Fruit fly (Drosophila melanogaster) whole organism, prepupa: ENCODE measurements around the gene LpR2.

Source experiments
- CG10631 ChIP-seq: fragments of 200-800 bp; sonication (Bioruptor generic); optimal IDR thresholded peaks from 2 replicates; lab custom pipeline; 2016; ENCODE audit warnings: missing biosample characterization, missing genetic modification characterization
- CG10669 ChIP-seq: fragments of 200-800 bp; sonication (Bioruptor generic); optimal IDR thresholded peaks from 3 replicates; lab custom pipeline; 2018; ENCODE audit warnings: missing biosample characterization, mild to moderate bottlenecking, missing genetic modification characterization, moderate library complexity
- CG11294 ChIP-seq: fragments of 200-800 bp; sonication (Bioruptor generic); IDR thresholded peaks from 2 replicates; pipeline ENCODE4 v1.3.6; 2022; ENCODE audit warnings: missing biosample characterization, missing genetic modification characterization
- CG11902 ChIP-seq: fragments of 200-800 bp; sonication (Bioruptor generic); optimal IDR thresholded peaks from 3 replicates; lab custom pipeline; 2016; ENCODE audit warnings: missing biosample characterization, missing genetic modification characterization
- CG15336 ChIP-seq: fragments of 200-800 bp; sonication (Bioruptor generic); IDR thresholded peaks from 2 replicates; pipeline ENCODE4 v1.3.6; 2022; ENCODE audit warnings: missing biosample characterization, missing genetic modification characterization
- CG1621 ChIP-seq: fragments of 200-800 bp; sonication (Bioruptor generic); optimal IDR thresholded peaks from 3 replicates; lab custom pipeline; 2018; ENCODE audit warnings: missing biosample characterization, mild to moderate bottlenecking, missing genetic modification characterization
- CG16779 ChIP-seq: fragments of 200-800 bp; sonication (Bioruptor generic); optimal IDR thresholded peaks from 3 replicates; lab custom pipeline; 2017; ENCODE audit warnings: missing biosample characterization, mild to moderate bottlenecking, missing genetic modification characterization
- CG31627 ChIP-seq: fragments of 200-800 bp; sonication (Bioruptor generic); optimal IDR thresholded peaks from 3 replicates; lab custom pipeline; 2016; ENCODE audit warnings: missing biosample characterization, missing genetic modification characterization
- CG32006 ChIP-seq: fragments of 200-800 bp; sonication (Bioruptor generic); optimal IDR thresholded peaks from 3 replicates; lab custom pipeline; 2017; ENCODE audit warnings: missing biosample characterization, mild to moderate bottlenecking, missing genetic modification characterization
- CG34406 ChIP-seq: fragments of 200-800 bp; sonication (Bioruptor generic); optimal IDR thresholded peaks from 3 replicates; lab custom pipeline; 2016; ENCODE audit warnings: missing biosample characterization, missing genetic modification characterization
- CG3919 ChIP-seq: fragments of 200-800 bp; sonication (Bioruptor generic); optimal IDR thresholded peaks from 3 replicates; lab custom pipeline; 2016; ENCODE audit warnings: missing biosample characterization, missing genetic modification characterization
- CG6163 ChIP-seq: fragments of 200-800 bp; sonication (Bioruptor generic); IDR thresholded peaks from 3 replicates; pipeline ENCODE4 v1.3.6; 2022; ENCODE audit warnings: missing biosample characterization, missing genetic modification characterization
- CG6792 ChIP-seq: fragments of 200-800 bp; sonication (Bioruptor generic); optimal IDR thresholded peaks from 3 replicates; lab custom pipeline; 2016; ENCODE audit warnings: missing biosample characterization, missing genetic modification characterization
- CG6808 ChIP-seq: fragments of 200-800 bp; sonication (Bioruptor generic); optimal IDR thresholded peaks from 3 replicates; lab custom pipeline; 2017; ENCODE audit warnings: missing biosample characterization, missing genetic modification characterization, mild to moderate bottlenecking, moderate library complexity, missing genetic modification reagents
- CG6854 ChIP-seq: fragments of 200-800 bp; sonication (Bioruptor generic); optimal IDR thresholded peaks from 2 replicates; lab custom pipeline; 2017; ENCODE audit warnings: missing biosample characterization, mild to moderate bottlenecking, missing genetic modification characterization
- CG7368 ChIP-seq: fragments of 200-800 bp; sonication (Bioruptor generic); optimal IDR thresholded peaks from 3 replicates; lab custom pipeline; 2016; ENCODE audit warnings: missing biosample characterization, missing genetic modification characterization
- CG8119 ChIP-seq: fragments of 200-800 bp; sonication (Bioruptor generic); IDR thresholded peaks from 3 replicates; pipeline ENCODE4 v1.3.6; 2022; ENCODE audit warnings: missing biosample characterization, missing genetic modification characterization
- CG8632 ChIP-seq: fragments of 200-800 bp; sonication (Bioruptor generic); optimal IDR thresholded peaks from 3 replicates; lab custom pipeline; 2016; ENCODE audit warnings: missing biosample characterization, missing genetic modification characterization
- Eip78C ChIP-seq: fragments of 200-800 bp; sonication (Bioruptor generic); peaks from one replicate; lab custom pipeline; 2016; ENCODE audit warnings: missing biosample characterization, missing genetic modification characterization
- Ets96B ChIP-seq: fragments of 200-800 bp; optimal IDR thresholded peaks from 2 replicates; lab custom pipeline; 2019; ENCODE audit warnings: missing biosample characterization, mild to moderate bottlenecking, missing genetic modification characterization, moderate library complexity
- Hr38 ChIP-seq: sonication (Bioruptor generic); optimal IDR thresholded peaks from 2 replicates; lab custom pipeline; 2016; ENCODE audit warnings: missing biosample characterization, missing genetic modification characterization
- Hr39 ChIP-seq: fragments of 200-800 bp; sonication (Bioruptor generic); optimal IDR thresholded peaks from 2 replicates; lab custom pipeline; 2016; ENCODE audit warnings: missing biosample characterization, missing genetic modification characterization
- Hr4 ChIP-seq: fragments of 200-800 bp; sonication (Bioruptor generic); optimal IDR thresholded peaks from 3 replicates; lab custom pipeline; 2016; ENCODE audit warnings: missing biosample characterization, missing genetic modification characterization
- Lpt ChIP-seq: fragments of 200-800 bp; sonication (Bioruptor generic); optimal IDR thresholded peaks from 3 replicates; lab custom pipeline; 2016; ENCODE audit warnings: missing biosample characterization, missing genetic modification characterization
- OdsH ChIP-seq: fragments of 200-800 bp; sonication (Bioruptor generic); optimal IDR thresholded peaks from 3 replicates; lab custom pipeline; 2016; ENCODE audit warnings: missing biosample characterization, missing genetic modification characterization
- Smox ChIP-seq: fragments of 200-800 bp; sonication (Bioruptor generic); optimal IDR thresholded peaks from 3 replicates; lab custom pipeline; 2016; ENCODE audit warnings: missing biosample characterization, missing genetic modification characterization
- Sox102F ChIP-seq: fragments of 200-800 bp; sonication (Bioruptor generic); optimal IDR thresholded peaks from 2 replicates; lab custom pipeline; 2016; ENCODE audit warnings: missing biosample characterization, mild to moderate bottlenecking, missing genetic modification characterization
- achi ChIP-seq: fragments of 200-800 bp; sonication (Bioruptor generic); optimal IDR thresholded peaks from 3 replicates; lab custom pipeline; 2016; ENCODE audit warnings: missing biosample characterization, missing genetic modification characterization
- acj6 ChIP-seq: fragments of 200-800 bp; sonication (Bioruptor generic); optimal IDR thresholded peaks from 3 replicates; lab custom pipeline; 2016; ENCODE audit warnings: missing biosample characterization, missing genetic modification characterization
- cyc ChIP-seq: fragments of 200-800 bp; sonication (Bioruptor generic); optimal IDR thresholded peaks from 3 replicates; lab custom pipeline; 2016; ENCODE audit warnings: missing biosample characterization, missing genetic modification characterization
- dac ChIP-seq: fragments of 200-800 bp; sonication (Bioruptor generic); optimal IDR thresholded peaks from 2 replicates; lab custom pipeline; 2017; ENCODE audit warnings: missing biosample characterization, mild to moderate bottlenecking, missing genetic modification characterization
- dsx ChIP-seq: fragments of 200-800 bp; optimal IDR thresholded peaks from 3 replicates; lab custom pipeline; 2019; ENCODE audit warnings: missing biosample characterization, mild to moderate bottlenecking, missing genetic modification characterization, moderate library complexity; ENCODE audit not compliant: poor library complexity, severe bottlenecking
- eg ChIP-seq: fragments of 200-800 bp; sonication (Bioruptor generic); IDR thresholded peaks from 3 replicates; pipeline ENCODE4 v1.3.6; 2022; ENCODE audit warnings: missing biosample characterization, missing genetic modification characterization
- fkh ChIP-seq: fragments of 200-800 bp; sonication (Bioruptor generic); optimal IDR thresholded peaks from 3 replicates; lab custom pipeline; 2017; ENCODE audit warnings: missing biosample characterization, mild to moderate bottlenecking, missing genetic modification characterization, moderate library complexity
- lz ChIP-seq: fragments of 200-800 bp; sonication (Bioruptor generic); optimal IDR thresholded peaks from 3 replicates; lab custom pipeline; 2016; ENCODE audit warnings: missing biosample characterization, missing genetic modification characterization
- ss ChIP-seq, 2 experiments: fragments of 200-800 bp; sonication (Bioruptor generic); optimal IDR thresholded peaks; 2 replicates in 1 of 2; 3 replicates in 1 of 2; lab custom pipeline; 2017 to 2018; ENCODE audit warnings: mild to moderate bottlenecking in 2 of 2, missing biosample characterization in 2 of 2, missing genetic modification characterization in 2 of 2, moderate library complexity in 1 of 2
- svp ChIP-seq: fragments of 200-800 bp; sonication (Bioruptor generic); peaks from one replicate; lab custom pipeline; 2016; ENCODE audit warnings: missing biosample characterization, missing genetic modification characterization
- topi ChIP-seq: fragments of 200-800 bp; sonication (Bioruptor generic); optimal IDR thresholded peaks from 3 replicates; lab custom pipeline; 2016; ENCODE audit warnings: missing biosample characterization, missing genetic modification characterization
- vri ChIP-seq: fragments of 200-800 bp; sonication (Bioruptor generic); optimal IDR thresholded peaks from 3 replicates; lab custom pipeline; 2016; ENCODE audit warnings: missing biosample characterization, mild to moderate bottlenecking, missing genetic modification characterization

LpR2 gene

dm6 chr3R:25660985-25661530 lies 79.2 kb downstream of the LpR2 start, which contains the start of gene Tnks:
TSS of gene Tnks (minus strand) at chr3R:25661286.
- TF ChIP-seq Sox102F (GFP tag; lab: Kevin White, UChicago) = peak; percentile 8
- TF ChIP-seq CG10669 = no peak
- peak; percentile 33 for TF ChIP-seq CG10631
- peak; percentile 30; the same call in 1 of the 3 replicates for TF ChIP-seq CG6163 (GFP tag; lab: Robert Waterston, UW)
- no peak for TF ChIP-seq achi (GFP tag; lab: Kevin White, UChicago)
- no peak for TF ChIP-seq cyc (GFP tag; lab: Kevin White, UChicago)
- TF ChIP-seq CG11294 (GFP tag; lab: Robert Waterston, UW) = no peak
- TF ChIP-seq Hr39 (GFP tag; lab: Kevin White, UChicago) = no peak
- TF ChIP-seq svp (GFP tag; lab: Kevin White, UChicago) = peak; percentile 75
- TF ChIP-seq CG3919 = no peak
- no peak for TF ChIP-seq CG8119
- peak; percentile 76 for TF ChIP-seq Eip78C (GFP tag; lab: Kevin White, UChicago)
- no peak for TF ChIP-seq CG31627
- TF ChIP-seq CG6792 (GFP tag; lab: Kevin White, UChicago) = no peak
- TF ChIP-seq CG6808 (GFP tag; lab: Kevin White, UChicago) = no peak
- no peak for TF ChIP-seq dac (GFP tag; lab: Kevin White, UChicago)
- TF ChIP-seq OdsH = peak; percentile 5
- TF ChIP-seq Lpt (GFP tag; lab: Kevin White, UChicago) = no peak
- TF ChIP-seq dsx = no peak
- TF ChIP-seq CG6854 (GFP tag; lab: Kevin White, UChicago) = peak; percentile 66
- TF ChIP-seq CG16779 (tag; lab: Kevin White, UChicago) = no peak
- no peak for TF ChIP-seq Smox (GFP tag; lab: Kevin White, UChicago)
- TF ChIP-seq Ets96B (tag; lab: Kevin White, UChicago) = no peak
- no peak for TF ChIP-seq vri
- no peak for TF ChIP-seq topi (GFP tag; lab: Kevin White, UChicago)
- TF ChIP-seq CG7368 = no peak

- TF ChIP-seq Hr38 (GFP tag; lab: Kevin White, UChicago) (no peak), achi (GFP tag; lab: Kevin White, UChicago) (no peak), CG3919 (no peak), CG15336 (GFP tag; lab: Robert Waterston, UW) (peak; percentile 39; the same call in 1 of the 2 replicates), CG1621 (tag; lab: Kevin White, UChicago) (no peak), CG11902 (GFP tag; lab: Kevin White, UChicago) (no peak), CG11294 (GFP tag; lab: Robert Waterston, UW) (no peak; the same call in 1 of the 2 replicates), CG10631 (no peak), dac (GFP tag; lab: Kevin White, UChicago) (no peak), CG32006 (peak; percentile 43), acj6 (GFP tag; lab: Kevin White, UChicago) (no peak), CG6792 (GFP tag; lab: Kevin White, UChicago) (no peak), Hr4 (GFP tag; lab: Kevin White, UChicago) (peak; percentile 8), CG8632 (GFP tag; lab: Kevin White, UChicago) (no peak), ss (GFP tag; optimal IDR thresholded peaks at IDR 0.05; lab: Kevin White, UChicago) (no peak), lz (no peak), eg (0 out of 3 replicates have a peak, but pooled peaks have one; percentile 18), fkh (GFP tag; lab: Kevin White, UChicago) (peak; percentile 59), CG34406 (GFP tag; lab: Kevin White, UChicago) (no peak)
These were observed 80.3 kb downstream of the LpR2 start for dm6 chr3R:25659857-25660417.
